Worm (Caenorhabditis elegans) whole organism, midembryonic: Measurements from ENCODE around the gene clic-1.

Source experiments
- T22C8.4 ChIP-seq: fragments of 200-800 bp; sonication (Bioruptor generic); IDR thresholded peaks from 2 replicates; pipeline ENCODE4 v1.3.6; 2022; ENCODE audit warnings: missing genetic modification characterization, missing compliant biosample characterization
- cog-1 ChIP-seq: sonication (generic microtip); optimal IDR thresholded peaks from 2 replicates; lab custom pipeline; 2016; ENCODE audit warnings: missing genetic modification characterization, missing compliant biosample characterization
- klf-2 ChIP-seq: fragments of 200-800 bp; sonication (Bioruptor generic); conservative IDR thresholded peaks from 2 replicates; pipeline ENCODE4 v1.3.6; 2022; ENCODE audit warnings: missing genetic modification reagents, missing genetic modification characterization, missing compliant biosample characterization
- med-1 ChIP-seq: sonication (generic microtip); optimal IDR thresholded peaks from 2 replicates; lab custom pipeline; 2017; ENCODE audit warnings: missing genetic modification characterization, mild to moderate bottlenecking, missing compliant biosample characterization, antibody characterized with exemption, missing genetic modification reagents; ENCODE audit not compliant: insufficient read depth
- ref-1 ChIP-seq: fragments of 200-800 bp; sonication (Bioruptor generic); conservative IDR thresholded peaks from 2 replicates; pipeline ENCODE4 v1.3.6; 2022; ENCODE audit warnings: missing genetic modification reagents, missing genetic modification characterization, missing compliant biosample characterization
- tab-1 ChIP-seq: fragments of 200-800 bp; sonication (Bioruptor generic); IDR thresholded peaks from 2 replicates; pipeline ENCODE4 v1.3.6; 2022; ENCODE audit warnings: missing genetic modification characterization, missing compliant biosample characterization
- ztf-23 ChIP-seq: fragments of 200-800 bp; sonication (Bioruptor generic); IDR thresholded peaks from 2 replicates; pipeline ENCODE4 v1.3.6; 2022; ENCODE audit warnings: missing genetic modification reagents, missing genetic modification characterization, missing compliant biosample characterization
- ztf-29 ChIP-seq: fragments of 200-800 bp; sonication (Bioruptor generic); IDR thresholded peaks from 2 replicates; pipeline ENCODE4 v1.3.6; 2022; ENCODE audit warnings: missing genetic modification reagents, missing genetic modification characterization, missing compliant biosample characterization

DNA sequence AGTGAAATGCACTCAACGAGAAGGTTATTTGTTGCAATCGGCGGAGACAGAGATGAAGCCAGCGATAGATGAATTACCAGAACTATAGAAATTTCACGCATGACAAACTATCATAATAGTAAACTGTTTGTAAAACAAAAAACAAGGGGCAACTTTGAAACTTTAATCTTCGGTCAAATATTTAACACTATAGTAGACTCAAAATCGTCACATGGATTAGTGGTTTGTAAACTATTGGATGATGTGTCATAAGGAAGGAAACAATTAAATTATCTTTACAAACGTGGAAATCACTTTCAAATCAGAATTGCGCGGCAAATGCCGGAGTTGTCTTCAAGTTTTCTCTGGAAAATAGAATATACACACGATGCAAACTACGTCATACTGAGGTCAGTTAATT lies 17.1 kb downstream of the clic-1 start, which contains the start of gene ZK105.5:
- no peak for TF ChIP-seq cog-1
- no peak for TF ChIP-seq ztf-29 (GFP tag; lab: Robert Waterston, UW)
- no peak for TF ChIP-seq tab-1
- no peak for TF ChIP-seq ztf-23 (GFP tag; lab: Robert Waterston, UW)
- no peak for TF ChIP-seq med-1 (GFP tag; lab: Kevin White, UChicago)
- no peak for TF ChIP-seq klf-2
- TF ChIP-seq T22C8.4, result no peak
- no peak for TF ChIP-seq ref-1 (GFP tag; lab: Robert Waterston, UW)
